Fruit fly (Drosophila melanogaster): ENCODE results near the gene CG15628.

Gene CG15628

DNA sequence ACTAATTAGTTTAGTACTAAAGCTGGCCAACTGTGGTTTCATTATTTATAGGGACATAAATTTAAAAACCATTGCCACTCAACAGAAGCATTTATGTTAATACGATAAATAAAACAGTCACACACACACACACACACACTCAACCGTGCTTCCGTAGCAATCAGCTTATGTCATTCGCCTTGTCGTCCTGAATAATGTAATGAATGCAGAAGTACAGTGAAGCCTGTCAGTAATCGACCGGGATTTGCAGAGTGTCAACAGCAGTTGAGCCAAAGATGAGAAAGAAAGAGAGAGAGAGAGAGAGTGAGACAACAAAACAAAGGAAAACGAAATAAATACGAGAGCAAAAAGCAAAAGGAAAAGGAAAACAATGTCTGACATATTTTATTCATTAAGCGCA, 46.8 kb downstream of the CG15628 start:
- TF ChIP-seq CG3032 (tag; optimal IDR thresholded peaks at IDR 0.05), result no peak
- no peak for TF ChIP-seq CG6163 (GFP tag; IDR thresholded peaks at IDR 0.05)
- TF ChIP-seq Hr4 (GFP tag; optimal IDR thresholded peaks at IDR 0.05), result no peak
- TF ChIP-seq Sox102F (GFP tag; optimal IDR thresholded peaks at IDR 0.05), result no peak
- no peak for TF ChIP-seq Blimp-1 (GFP tag; optimal IDR thresholded peaks at IDR 0.05)
